Worm (Caenorhabditis elegans) whole organism, mixed stage, embryonic: ENCODE measurements around the gene del-1.

ENCODE experiments used
- M03D4.4 ChIP-seq: sonication (generic microtip); optimal IDR thresholded peaks from 2 replicates; lab custom pipeline; 2017; ENCODE audit warnings: mild to moderate bottlenecking, missing genetic modification characterization, missing compliant biosample characterization
- bed-3 ChIP-seq: fragments of 200-800 bp; sonication (Bioruptor generic); optimal IDR thresholded peaks from 3 replicates; lab custom pipeline; 2018; ENCODE audit warnings: mild to moderate bottlenecking, missing genetic modification characterization, moderate library complexity, missing compliant biosample characterization
- blmp-1 ChIP-seq: fragments of 150-350 bp; optimal IDR thresholded peaks from 2 replicates; lab custom pipeline; 2014; ENCODE audit warnings: missing biosample characterization, missing genetic modification characterization
- ceh-39 ChIP-seq: fragments of 150-350 bp; optimal IDR thresholded peaks from 2 replicates; lab custom pipeline; 2014; ENCODE audit warnings: missing biosample characterization, missing genetic modification characterization
- ceh-43 ChIP-seq: fragments of 200-800 bp; sonication (Bioruptor generic); optimal IDR thresholded peaks from 2 replicates; lab custom pipeline; 2018; ENCODE audit warnings: mild to moderate bottlenecking, missing genetic modification characterization, moderate library complexity, missing compliant biosample characterization
- ceh-83 ChIP-seq: fragments of 200-800 bp; sonication (Bioruptor generic); optimal IDR thresholded peaks from 2 replicates; lab custom pipeline; 2018; ENCODE audit warnings: mild to moderate bottlenecking, missing genetic modification characterization, missing compliant biosample characterization
- ces-1 ChIP-seq: fragments of 150-350 bp; optimal IDR thresholded peaks from 2 replicates; lab custom pipeline; 2014; ENCODE audit warnings: missing biosample characterization, missing genetic modification reagents, missing genetic modification characterization
- cnd-1 ChIP-seq: fragments of 200-800 bp; sonication (Bioruptor generic); optimal IDR thresholded peaks from 2 replicates; lab custom pipeline; 2018; ENCODE audit warnings: mild to moderate bottlenecking, missing genetic modification characterization, missing compliant biosample characterization
- drap-1 ChIP-seq: fragments of 200-800 bp; sonication (Bioruptor generic); optimal IDR thresholded peaks from 3 replicates; lab custom pipeline; 2018; ENCODE audit warnings: mild to moderate bottlenecking, missing genetic modification characterization, missing compliant biosample characterization
- elt-1 ChIP-seq: sonication (generic microtip); optimal IDR thresholded peaks from 2 replicates; lab custom pipeline; 2017; ENCODE audit warnings: missing genetic modification characterization, mild to moderate bottlenecking, missing compliant biosample characterization, antibody characterized with exemption, moderate library complexity, borderline replicate concordance; ENCODE audit not compliant: insufficient read depth
- elt-3 ChIP-seq: fragments of 150-350 bp; optimal IDR thresholded peaks from 2 replicates; lab custom pipeline; 2014; ENCODE audit warnings: missing biosample characterization, missing genetic modification characterization
- flh-1 ChIP-seq: fragments of 200-800 bp; sonication (Bioruptor generic); optimal IDR thresholded peaks from 2 replicates; lab custom pipeline; 2018; ENCODE audit warnings: mild to moderate bottlenecking, missing genetic modification characterization, moderate library complexity, missing compliant biosample characterization
- ham-2 ChIP-seq: fragments of 200-800 bp; sonication (Bioruptor generic); optimal IDR thresholded peaks from 2 replicates; lab custom pipeline; 2018; ENCODE audit warnings: mild to moderate bottlenecking, missing genetic modification characterization, missing compliant biosample characterization
- hlh-1 ChIP-seq: fragments of 150-350 bp; optimal IDR thresholded peaks from 2 replicates; lab custom pipeline; 2014; ENCODE audit warnings: missing biosample characterization, missing genetic modification reagents, missing genetic modification characterization
- lin-13 ChIP-seq: fragments of 150-350 bp; optimal IDR thresholded peaks from 2 replicates; lab custom pipeline; 2014; ENCODE audit warnings: missing biosample characterization, missing genetic modification characterization
- lin-32 ChIP-seq: fragments of 200-800 bp; sonication (Bioruptor generic); optimal IDR thresholded peaks from 2 replicates; lab custom pipeline; 2018; ENCODE audit warnings: mild to moderate bottlenecking, missing genetic modification characterization, missing compliant biosample characterization
- lsy-2 ChIP-seq: fragments of 150-350 bp; optimal IDR thresholded peaks from 2 replicates; lab custom pipeline; 2014; ENCODE audit warnings: missing biosample characterization, missing genetic modification characterization
- mab-5 ChIP-seq: fragments of 150-350 bp; optimal IDR thresholded peaks from 2 replicates; lab custom pipeline; 2014; ENCODE audit warnings: missing biosample characterization, missing genetic modification characterization
- mep-1 ChIP-seq: fragments of 150-350 bp; optimal IDR thresholded peaks from 2 replicates; lab custom pipeline; 2017; ENCODE audit warnings: missing biosample characterization, missing genetic modification reagents, missing genetic modification characterization, inconsistent platforms
- mls-2 ChIP-seq: sonication (generic microtip); optimal IDR thresholded peaks from 2 replicates; lab custom pipeline; 2016; ENCODE audit warnings: mild to moderate bottlenecking, missing genetic modification characterization, moderate library complexity, missing compliant biosample characterization
- nhr-12 ChIP-seq: fragments of 150-350 bp; optimal IDR thresholded peaks from 2 replicates; lab custom pipeline; 2014; ENCODE audit warnings: missing biosample characterization, missing genetic modification characterization
- nhr-2 ChIP-seq: fragments of 150-350 bp; optimal IDR thresholded peaks from 2 replicates; lab custom pipeline; 2014; ENCODE audit warnings: missing biosample characterization, missing genetic modification characterization
- nhr-237 ChIP-seq: fragments of 150-350 bp; optimal IDR thresholded peaks from 2 replicates; lab custom pipeline; 2014; ENCODE audit warnings: missing biosample characterization, missing genetic modification characterization
- nhr-28 ChIP-seq: fragments of 150-350 bp; optimal IDR thresholded peaks from 2 replicates; lab custom pipeline; 2014; ENCODE audit warnings: missing biosample characterization, missing genetic modification characterization
- nhr-76 ChIP-seq: sonication (generic microtip); optimal IDR thresholded peaks from 2 replicates; lab custom pipeline; 2017; ENCODE audit warnings: missing biosample characterization, missing genetic modification characterization
- pha-4 ChIP-seq: fragments of 150-350 bp; optimal IDR thresholded peaks from 2 replicates; lab custom pipeline; 2018; ENCODE audit warnings: missing biosample characterization, missing genetic modification reagents, missing genetic modification characterization
- sem-2 ChIP-seq: fragments of 200-800 bp; sonication (Bioruptor generic); optimal IDR thresholded peaks from 2 replicates; lab custom pipeline; 2018; ENCODE audit warnings: mild to moderate bottlenecking, missing genetic modification characterization, missing compliant biosample characterization
- snpc-4 ChIP-seq: fragments of 150-350 bp; optimal IDR thresholded peaks from 2 replicates; lab custom pipeline; 2014; ENCODE audit warnings: missing biosample characterization, missing genetic modification characterization
- sptf-1 ChIP-seq: sonication (generic microtip); optimal IDR thresholded peaks from 2 replicates; lab custom pipeline; 2017; ENCODE audit warnings: mild to moderate bottlenecking, missing genetic modification characterization, moderate library complexity, missing compliant biosample characterization
- tbx-8 ChIP-seq: fragments of 200-800 bp; sonication (Bioruptor generic); optimal IDR thresholded peaks from 2 replicates; lab custom pipeline; 2018; ENCODE audit warnings: mild to moderate bottlenecking, missing genetic modification characterization, moderate library complexity, missing compliant biosample characterization
- unc-120 ChIP-seq: sonication (generic microtip); optimal IDR thresholded peaks from 2 replicates; lab custom pipeline; 2017; ENCODE audit warnings: missing genetic modification characterization, missing compliant biosample characterization; ENCODE audit not compliant: poor library complexity, severe bottlenecking
- unc-39 ChIP-seq: fragments of 150-350 bp; optimal IDR thresholded peaks from 2 replicates; lab custom pipeline; 2014; ENCODE audit warnings: missing biosample characterization, missing genetic modification characterization
- unc-62 ChIP-seq: fragments of 150-350 bp; optimal IDR thresholded peaks from 2 replicates; lab custom pipeline; 2014; ENCODE audit warnings: missing biosample characterization, missing genetic modification reagents, missing genetic modification characterization
- zip-8 ChIP-seq: fragments of 150-350 bp; optimal IDR thresholded peaks from 2 replicates; lab custom pipeline; 2014; ENCODE audit warnings: missing biosample characterization, missing genetic modification characterization
- ztf-11 ChIP-seq: fragments of 150-350 bp; optimal IDR thresholded peaks from 2 replicates; lab custom pipeline; 2014; ENCODE audit warnings: missing biosample characterization, missing genetic modification characterization

del-1 gene

ce11 chrX:14309656-14310055 lies 41.8 kb downstream of the del-1 start:
- TF ChIP-seq lin-13 (tag; lab: Kevin White, UChicago) (no peak), nhr-237 (tag; lab: Kevin White, UChicago) (no peak), snpc-4 (no peak), ceh-83 (GFP tag; lab: Kevin White, UChicago) (no peak), elt-3 (no peak), hlh-1 (no peak)
- TF ChIP-seq, all 35 proteins: peak for 0

ce11 chrX:14311583-14311982 lies 43.7 kb downstream of the del-1 start, which contains the start of gene mgrn-1:
TSS of gene mgrn-1 (minus strand) at chrX:14311683.
- TF ChIP-seq ceh-39 (no peak), lsy-2 (tag; lab: Kevin White, UChicago) (no peak), nhr-2 (tag; lab: Kevin White, UChicago) (no peak), unc-62 (no peak), tbx-8 (no peak), lin-32 (GFP tag; lab: Kevin White, UChicago) (no peak), ztf-11 (no peak), nhr-28 (tag; lab: Kevin White, UChicago) (no peak), hlh-1 (no peak), mls-2 (tag; lab: Kevin White, UChicago) (no peak), nhr-237 (tag; lab: Kevin White, UChicago) (no peak), ces-1 (GFP tag; lab: Kevin White, UChicago) (no peak), nhr-12 (tag; lab: Kevin White, UChicago) (no peak), elt-1 (tag; lab: Kevin White, UChicago) (no peak)
- TF ChIP-seq, all 35 proteins: peak for 0

- TF ChIP-seq drap-1 (GFP tag; lab: Kevin White, UChicago): peak; percentile 49
- peak; percentile 90 for TF ChIP-seq ham-2 (GFP tag; lab: Kevin White, UChicago)
- peak; percentile 61 for TF ChIP-seq cnd-1 (tag; lab: Kevin White, UChicago)
- TF ChIP-seq blmp-1: no peak
- peak; percentile 86 for TF ChIP-seq mep-1 (tag; lab: Kevin White, UChicago)
- no peak for TF ChIP-seq snpc-4
- TF ChIP-seq bed-3: no peak
- TF ChIP-seq zip-8: no peak
- TF ChIP-seq ceh-83 (GFP tag; lab: Kevin White, UChicago): no peak
- TF ChIP-seq lsy-2 (tag; lab: Kevin White, UChicago): peak; percentile 89
- TF ChIP-seq unc-120 (tag; lab: Kevin White, UChicago): peak; percentile 98
- no peak for TF ChIP-seq ceh-39
- no peak for TF ChIP-seq lin-32 (GFP tag; lab: Kevin White, UChicago)
- TF ChIP-seq nhr-237 (tag; lab: Kevin White, UChicago): peak; percentile 81
- no peak for TF ChIP-seq nhr-28 (tag; lab: Kevin White, UChicago)
- peak; percentile 49 for TF ChIP-seq unc-62
- no peak for TF ChIP-seq nhr-12 (tag; lab: Kevin White, UChicago)
- TF ChIP-seq tbx-8: no peak
- TF ChIP-seq sptf-1 (tag; lab: Kevin White, UChicago): peak; percentile 69
- no peak for TF ChIP-seq nhr-76 (tag; lab: Kevin White, UChicago)
- TF ChIP-seq elt-1 (tag; lab: Kevin White, UChicago): peak; percentile 43
- TF ChIP-seq elt-3: no peak
- TF ChIP-seq mab-5 (tag; lab: Kevin White, UChicago): peak; percentile 38
- TF ChIP-seq ces-1 (GFP tag; lab: Kevin White, UChicago): peak; percentile 89
- no peak for TF ChIP-seq unc-39
- TF ChIP-seq mls-2 (tag; lab: Kevin White, UChicago): peak; percentile 80
- no peak for TF ChIP-seq sem-2 (GFP tag; lab: Kevin White, UChicago)
- TF ChIP-seq hlh-1: peak; percentile 81
- TF ChIP-seq flh-1 (GFP tag; lab: Kevin White, UChicago): no peak
- TF ChIP-seq ztf-11: peak; percentile 59
- no peak for TF ChIP-seq nhr-2 (tag; lab: Kevin White, UChicago)
- peak; percentile 46 for TF ChIP-seq M03D4.4
- TF ChIP-seq ceh-43 (GFP tag; lab: Kevin White, UChicago): peak; percentile 66
- peak; percentile 62 for TF ChIP-seq pha-4 (tag; lab: Kevin White, UChicago)
- TF ChIP-seq lin-13 (tag; lab: Kevin White, UChicago): peak; percentile 93
- TF ChIP-seq, all 35 proteins: peak for 19
These were observed 44.5 kb downstream of the del-1 start for ce11 chrX:14312416-14312815.

- no peak for TF ChIP-seq flh-1 (GFP tag; lab: Kevin White, UChicago)
These were observed 45.7 kb downstream of the del-1 start, which contains the start of gene prx-1 for ce11 chrX:14313627-14314026. TSS of gene prx-1 (plus strand) at chrX:14313927.
